Fruit fly (Drosophila melanogaster) whole organism, prepupa: Measurements from ENCODE around the gene CG13053.
A peak's percentile ranks its signal among the peaks of the same experiment; 100 is the strongest.

Experiments
- Blimp-1 ChIP-seq: fragments of 200-800 bp; sonication (Bioruptor generic); optimal IDR thresholded peaks from 3 replicates; lab custom pipeline; 2017; ENCODE audit warnings: missing biosample characterization, missing genetic modification characterization, mild to moderate bottlenecking, moderate library complexity, missing genetic modification reagents
- CG10631 ChIP-seq: fragments of 200-800 bp; sonication (Bioruptor generic); optimal IDR thresholded peaks from 2 replicates; lab custom pipeline; 2016; ENCODE audit warnings: missing biosample characterization, missing genetic modification characterization
- CG11294 ChIP-seq: fragments of 200-800 bp; sonication (Bioruptor generic); IDR thresholded peaks from 2 replicates; pipeline ENCODE4 v1.3.6; 2022; ENCODE audit warnings: missing biosample characterization, missing genetic modification characterization
- CG15336 ChIP-seq: fragments of 200-800 bp; sonication (Bioruptor generic); IDR thresholded peaks from 2 replicates; pipeline ENCODE4 v1.3.6; 2022; ENCODE audit warnings: missing biosample characterization, missing genetic modification characterization
- CG1621 ChIP-seq: fragments of 200-800 bp; sonication (Bioruptor generic); optimal IDR thresholded peaks from 3 replicates; lab custom pipeline; 2018; ENCODE audit warnings: missing biosample characterization, mild to moderate bottlenecking, missing genetic modification characterization
- CG16779 ChIP-seq: fragments of 200-800 bp; sonication (Bioruptor generic); optimal IDR thresholded peaks from 3 replicates; lab custom pipeline; 2017; ENCODE audit warnings: missing biosample characterization, mild to moderate bottlenecking, missing genetic modification characterization
- CG3032 ChIP-seq: fragments of 200-800 bp; optimal IDR thresholded peaks from 2 replicates; lab custom pipeline; 2019; ENCODE audit warnings: missing biosample characterization, mild to moderate bottlenecking, missing genetic modification characterization, moderate library complexity
- CG31627 ChIP-seq: fragments of 200-800 bp; sonication (Bioruptor generic); optimal IDR thresholded peaks from 3 replicates; lab custom pipeline; 2016; ENCODE audit warnings: missing biosample characterization, missing genetic modification characterization
- CG32006 ChIP-seq: fragments of 200-800 bp; sonication (Bioruptor generic); optimal IDR thresholded peaks from 3 replicates; lab custom pipeline; 2017; ENCODE audit warnings: missing biosample characterization, mild to moderate bottlenecking, missing genetic modification characterization
- CG34406 ChIP-seq: fragments of 200-800 bp; sonication (Bioruptor generic); optimal IDR thresholded peaks from 3 replicates; lab custom pipeline; 2016; ENCODE audit warnings: missing biosample characterization, missing genetic modification characterization
- CG6163 ChIP-seq: fragments of 200-800 bp; sonication (Bioruptor generic); IDR thresholded peaks from 3 replicates; pipeline ENCODE4 v1.3.6; 2022; ENCODE audit warnings: missing biosample characterization, missing genetic modification characterization
- CG6276 ChIP-seq: fragments of 200-800 bp; sonication (Bioruptor generic); optimal IDR thresholded peaks from 2 replicates; lab custom pipeline; 2017; ENCODE audit warnings: missing biosample characterization, mild to moderate bottlenecking, missing genetic modification characterization
- CG6792 ChIP-seq: fragments of 200-800 bp; sonication (Bioruptor generic); optimal IDR thresholded peaks from 3 replicates; lab custom pipeline; 2016; ENCODE audit warnings: missing biosample characterization, missing genetic modification characterization
- CG6808 ChIP-seq: fragments of 200-800 bp; sonication (Bioruptor generic); optimal IDR thresholded peaks from 3 replicates; lab custom pipeline; 2017; ENCODE audit warnings: missing biosample characterization, missing genetic modification characterization, mild to moderate bottlenecking, moderate library complexity, missing genetic modification reagents
- CG7368 ChIP-seq: fragments of 200-800 bp; sonication (Bioruptor generic); optimal IDR thresholded peaks from 3 replicates; lab custom pipeline; 2016; ENCODE audit warnings: missing biosample characterization, missing genetic modification characterization
- CG8119 ChIP-seq: fragments of 200-800 bp; sonication (Bioruptor generic); IDR thresholded peaks from 3 replicates; pipeline ENCODE4 v1.3.6; 2022; ENCODE audit warnings: missing biosample characterization, missing genetic modification characterization
- CG8319 ChIP-seq: fragments of 200-800 bp; sonication (Bioruptor generic); optimal IDR thresholded peaks from 3 replicates; lab custom pipeline; 2016; ENCODE audit warnings: missing biosample characterization, missing genetic modification characterization
- CG9139 ChIP-seq: fragments of 200-800 bp; sonication (Bioruptor generic); optimal IDR thresholded peaks from 3 replicates; lab custom pipeline; 2017; ENCODE audit warnings: missing biosample characterization, mild to moderate bottlenecking, missing genetic modification characterization
- Eip75B ChIP-seq: fragments of 200-800 bp; sonication (Bioruptor generic); optimal IDR thresholded peaks from 3 replicates; lab custom pipeline; 2016; ENCODE audit warnings: missing biosample characterization, missing genetic modification characterization
- Ets21C ChIP-seq: fragments of 200-800 bp; sonication (Bioruptor generic); optimal IDR thresholded peaks from 3 replicates; lab custom pipeline; 2016; ENCODE audit warnings: missing biosample characterization, missing genetic modification characterization
- Ets96B ChIP-seq: fragments of 200-800 bp; optimal IDR thresholded peaks from 2 replicates; lab custom pipeline; 2019; ENCODE audit warnings: missing biosample characterization, mild to moderate bottlenecking, missing genetic modification characterization, moderate library complexity
- Hr38 ChIP-seq: sonication (Bioruptor generic); optimal IDR thresholded peaks from 2 replicates; lab custom pipeline; 2016; ENCODE audit warnings: missing biosample characterization, missing genetic modification characterization
- Hr39 ChIP-seq: fragments of 200-800 bp; sonication (Bioruptor generic); optimal IDR thresholded peaks from 2 replicates; lab custom pipeline; 2016; ENCODE audit warnings: missing biosample characterization, missing genetic modification characterization
- Hr4 ChIP-seq: fragments of 200-800 bp; sonication (Bioruptor generic); optimal IDR thresholded peaks from 3 replicates; lab custom pipeline; 2016; ENCODE audit warnings: missing biosample characterization, missing genetic modification characterization
- Met ChIP-seq: fragments of 200-800 bp; sonication (Bioruptor generic); optimal IDR thresholded peaks from 3 replicates; lab custom pipeline; 2016; ENCODE audit warnings: missing biosample characterization, missing genetic modification characterization
- OdsH ChIP-seq: fragments of 200-800 bp; sonication (Bioruptor generic); optimal IDR thresholded peaks from 3 replicates; lab custom pipeline; 2016; ENCODE audit warnings: missing biosample characterization, missing genetic modification characterization
- Smox ChIP-seq: fragments of 200-800 bp; sonication (Bioruptor generic); optimal IDR thresholded peaks from 3 replicates; lab custom pipeline; 2016; ENCODE audit warnings: missing biosample characterization, missing genetic modification characterization
- Sox102F ChIP-seq: fragments of 200-800 bp; sonication (Bioruptor generic); optimal IDR thresholded peaks from 2 replicates; lab custom pipeline; 2016; ENCODE audit warnings: missing biosample characterization, mild to moderate bottlenecking, missing genetic modification characterization
- Sox14 ChIP-seq: fragments of 200-800 bp; sonication (Bioruptor generic); optimal IDR thresholded peaks from 3 replicates; lab custom pipeline; 2016; ENCODE audit warnings: missing biosample characterization, missing genetic modification characterization
- Sox15 ChIP-seq: fragments of 200-800 bp; sonication (Bioruptor generic); optimal IDR thresholded peaks from 3 replicates; lab custom pipeline; 2016; ENCODE audit warnings: missing biosample characterization, missing genetic modification characterization
- acj6 ChIP-seq: fragments of 200-800 bp; sonication (Bioruptor generic); optimal IDR thresholded peaks from 3 replicates; lab custom pipeline; 2016; ENCODE audit warnings: missing biosample characterization, missing genetic modification characterization
- cyc ChIP-seq: fragments of 200-800 bp; sonication (Bioruptor generic); optimal IDR thresholded peaks from 3 replicates; lab custom pipeline; 2016; ENCODE audit warnings: missing biosample characterization, missing genetic modification characterization
- dac ChIP-seq: fragments of 200-800 bp; sonication (Bioruptor generic); optimal IDR thresholded peaks from 2 replicates; lab custom pipeline; 2017; ENCODE audit warnings: missing biosample characterization, mild to moderate bottlenecking, missing genetic modification characterization
- dsx ChIP-seq: fragments of 200-800 bp; optimal IDR thresholded peaks from 3 replicates; lab custom pipeline; 2019; ENCODE audit warnings: missing biosample characterization, mild to moderate bottlenecking, missing genetic modification characterization, moderate library complexity; ENCODE audit not compliant: poor library complexity, severe bottlenecking
- eg ChIP-seq: fragments of 200-800 bp; sonication (Bioruptor generic); IDR thresholded peaks from 3 replicates; pipeline ENCODE4 v1.3.6; 2022; ENCODE audit warnings: missing biosample characterization, missing genetic modification characterization
- esn ChIP-seq: fragments of 200-800 bp; sonication (Bioruptor generic); optimal IDR thresholded peaks from 2 replicates; lab custom pipeline; 2016; ENCODE audit warnings: missing biosample characterization, mild to moderate bottlenecking, missing genetic modification characterization, moderate library complexity
- fd59A ChIP-seq: fragments of 200-800 bp; sonication (Bioruptor generic); optimal IDR thresholded peaks from 2 replicates; lab custom pipeline; 2017; ENCODE audit warnings: missing biosample characterization, mild to moderate bottlenecking, missing genetic modification characterization, missing genetic modification reagents
- fd85E ChIP-seq: fragments of 200-800 bp; sonication (Bioruptor generic); optimal IDR thresholded peaks from 3 replicates; lab custom pipeline; 2016; ENCODE audit warnings: missing biosample characterization, missing genetic modification characterization
- lz ChIP-seq: fragments of 200-800 bp; sonication (Bioruptor generic); optimal IDR thresholded peaks from 3 replicates; lab custom pipeline; 2016; ENCODE audit warnings: missing biosample characterization, missing genetic modification characterization
- pdm3 ChIP-seq: fragments of 200-800 bp; sonication (Bioruptor generic); optimal IDR thresholded peaks from 3 replicates; lab custom pipeline; 2016; ENCODE audit warnings: missing biosample characterization, missing genetic modification characterization
- salr ChIP-seq, 2 experiments: fragments of 200-800 bp; sonication (Bioruptor generic); optimal IDR thresholded peaks; 3 replicates each; lab custom pipeline; 2016 to 2018; ENCODE audit warnings: missing biosample characterization in 2 of 2, missing genetic modification characterization in 2 of 2, mild to moderate bottlenecking in 1 of 2
- spab ChIP-seq: fragments of 200-800 bp; sonication (Bioruptor generic); optimal IDR thresholded peaks from 2 replicates; lab custom pipeline; 2017; ENCODE audit warnings: missing biosample characterization, mild to moderate bottlenecking, missing genetic modification characterization, missing genetic modification reagents
- ss ChIP-seq, 2 experiments: fragments of 200-800 bp; sonication (Bioruptor generic); optimal IDR thresholded peaks; 2 replicates in 1 of 2; 3 replicates in 1 of 2; lab custom pipeline; 2017 to 2018; ENCODE audit warnings: mild to moderate bottlenecking in 2 of 2, missing biosample characterization in 2 of 2, missing genetic modification characterization in 2 of 2, moderate library complexity in 1 of 2
- svp ChIP-seq: fragments of 200-800 bp; sonication (Bioruptor generic); peaks from one replicate; lab custom pipeline; 2016; ENCODE audit warnings: missing biosample characterization, missing genetic modification characterization
- topi ChIP-seq: fragments of 200-800 bp; sonication (Bioruptor generic); optimal IDR thresholded peaks from 3 replicates; lab custom pipeline; 2016; ENCODE audit warnings: missing biosample characterization, missing genetic modification characterization

CG13053 gene

DNA sequence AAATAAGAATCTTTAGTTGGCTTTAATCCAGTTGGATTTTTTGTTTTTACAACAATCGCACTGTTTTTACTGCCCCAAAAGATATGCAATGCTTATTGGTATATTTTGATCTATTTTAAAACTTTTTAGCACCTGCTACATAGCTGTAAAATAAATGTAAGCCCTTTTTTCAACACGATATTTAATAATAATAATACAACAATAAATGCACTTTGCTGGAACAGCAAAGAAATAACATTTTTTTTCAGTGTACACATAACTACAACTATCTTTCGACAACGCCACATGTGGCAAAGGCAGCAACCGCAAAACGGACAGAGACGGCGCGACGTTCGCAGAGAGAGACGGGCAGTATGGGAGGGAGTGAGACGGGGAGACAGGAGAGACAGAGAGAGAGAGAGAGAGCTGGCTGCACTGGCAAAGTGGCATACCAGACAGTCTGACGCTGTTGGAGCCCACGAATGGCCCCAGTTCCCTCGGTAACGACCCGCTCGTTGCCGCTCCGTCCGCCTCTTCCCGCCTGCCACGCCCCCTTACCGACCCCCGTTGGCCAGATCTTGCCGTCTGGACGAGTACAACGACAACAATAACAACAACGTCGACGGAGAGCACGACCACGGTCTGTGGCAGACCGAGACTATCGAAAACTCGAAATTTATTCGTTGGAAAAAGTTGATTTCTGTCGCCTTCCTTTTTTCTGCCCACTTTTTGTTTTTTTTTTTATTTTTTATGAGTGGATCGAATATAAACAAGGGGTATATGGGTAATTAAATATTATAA, 48.2 kb downstream of the CG13053 start (continued):
- TF ChIP-seq Sox15 (GFP tag; lab: Kevin White, UChicago), result peak; percentile 58
- TF ChIP-seq Hr38 (GFP tag; lab: Kevin White, UChicago), result no peak
- peak; percentile 78 for TF ChIP-seq Ets96B (tag; lab: Kevin White, UChicago)
- peak; percentile 39 for TF ChIP-seq Ets21C (GFP tag; lab: Kevin White, UChicago)
- peak; percentile 38 for TF ChIP-seq cyc (GFP tag; lab: Kevin White, UChicago)
- TF ChIP-seq eg (GFP tag; lab: Robert Waterston, UW), result peak; percentile 55; the same call in 2 of the 3 replicates
- peak; percentile 56 for TF ChIP-seq topi (GFP tag; lab: Kevin White, UChicago)
- peak; percentile 79 for TF ChIP-seq CG6792 (GFP tag; lab: Kevin White, UChicago)
- TF ChIP-seq CG8119 (GFP tag; lab: Robert Waterston, UW), result peak; percentile 73
- peak; percentile 83 for TF ChIP-seq dac (GFP tag; lab: Kevin White, UChicago)
- TF ChIP-seq salr (GFP tag; optimal IDR thresholded peaks at IDR 0.05; lab: Kevin White, UChicago), result peak; percentile 16 to 95
- peak; percentile 55 for TF ChIP-seq Hr39 (GFP tag; lab: Kevin White, UChicago)
- peak; percentile 86 for TF ChIP-seq Hr4 (GFP tag; lab: Kevin White, UChicago)
- TF ChIP-seq ss (GFP tag; optimal IDR thresholded peaks at IDR 0.05; lab: Kevin White, UChicago), result peak; percentile 53 to 55
- no peak for TF ChIP-seq CG9139
- TF ChIP-seq Met (GFP tag; lab: Kevin White, UChicago), result peak; percentile 78
- TF ChIP-seq Smox (GFP tag; lab: Kevin White, UChicago), result peak; percentile 55
- peak; percentile 53 for TF ChIP-seq CG8319 (GFP tag; lab: Kevin White, UChicago)
- TF ChIP-seq CG11294 (GFP tag; lab: Robert Waterston, UW), result no peak; the same call in 1 of the 2 replicates
- TF ChIP-seq CG15336 (GFP tag; lab: Robert Waterston, UW), result peak; percentile 71

dm6 chr3L:16209641-16210040, 49.9 kb downstream of the CG13053 start:
- TF ChIP-seq CG32006 (GFP tag; lab: Kevin White, UChicago) (no peak), svp (GFP tag; lab: Kevin White, UChicago) (no peak), OdsH (GFP tag; lab: Kevin White, UChicago) (no peak), CG11294 (GFP tag; lab: Robert Waterston, UW) (no peak), Sox102F (GFP tag; lab: Kevin White, UChicago) (no peak), CG6276 (GFP tag; lab: Kevin White, UChicago) (no peak), CG1621 (tag; lab: Kevin White, UChicago) (no peak), Smox (GFP tag; lab: Kevin White, UChicago) (no peak), CG9139 (peak; percentile 34), CG7368 (GFP tag; lab: Kevin White, UChicago) (no peak), CG6163 (GFP tag; lab: Robert Waterston, UW) (0 out of 3 replicates have a peak, but pooled peaks have one; percentile 20), CG34406 (GFP tag; lab: Kevin White, UChicago) (no peak), ss (GFP tag; optimal IDR thresholded peaks at IDR 0.05; lab: Kevin White, UChicago) (peak; percentile 36 to 75), dsx (GFP tag; lab: Kevin White, UChicago) (no peak), Sox15 (GFP tag; lab: Kevin White, UChicago) (no peak), cyc (GFP tag; lab: Kevin White, UChicago) (no peak), Ets21C (GFP tag; lab: Kevin White, UChicago) (no peak), CG10631 (GFP tag; lab: Kevin White, UChicago) (no peak), Blimp-1 (no peak), pdm3 (GFP tag; lab: Kevin White, UChicago) (no peak), CG3032 (tag; lab: Kevin White, UChicago) (no peak), spab (GFP tag; lab: Kevin White, UChicago) (no peak), esn (GFP tag; lab: Kevin White, UChicago) (no peak), Sox14 (GFP tag; lab: Kevin White, UChicago) (no peak), Hr38 (GFP tag; lab: Kevin White, UChicago) (no peak), salr (GFP tag; optimal IDR thresholded peaks at IDR 0.05; lab: Kevin White, UChicago) (no peak), Met (GFP tag; lab: Kevin White, UChicago) (no peak), dac (GFP tag; lab: Kevin White, UChicago) (no peak), CG8319 (GFP tag; lab: Kevin White, UChicago) (no peak), CG16779 (tag; lab: Kevin White, UChicago) (no peak), lz (GFP tag; lab: Kevin White, UChicago) (no peak), Eip75B (GFP tag; lab: Kevin White, UChicago) (peak; percentile 20), acj6 (no peak), fd59A (GFP tag; lab: Kevin White, UChicago) (no peak), CG6792 (GFP tag; lab: Kevin White, UChicago) (no peak), CG6808 (GFP tag; lab: Kevin White, UChicago) (peak; percentile 14), Hr4 (GFP tag; lab: Kevin White, UChicago) (no peak), eg (GFP tag; lab: Robert Waterston, UW) (0 out of 3 replicates have a peak, but pooled peaks have one; percentile 8), fd85E (GFP tag; lab: Kevin White, UChicago) (no peak), CG31627 (GFP tag; lab: Kevin White, UChicago) (no peak)
